Worm (Caenorhabditis elegans): ENCODE results near the gene C03B1.13.

DNA sequence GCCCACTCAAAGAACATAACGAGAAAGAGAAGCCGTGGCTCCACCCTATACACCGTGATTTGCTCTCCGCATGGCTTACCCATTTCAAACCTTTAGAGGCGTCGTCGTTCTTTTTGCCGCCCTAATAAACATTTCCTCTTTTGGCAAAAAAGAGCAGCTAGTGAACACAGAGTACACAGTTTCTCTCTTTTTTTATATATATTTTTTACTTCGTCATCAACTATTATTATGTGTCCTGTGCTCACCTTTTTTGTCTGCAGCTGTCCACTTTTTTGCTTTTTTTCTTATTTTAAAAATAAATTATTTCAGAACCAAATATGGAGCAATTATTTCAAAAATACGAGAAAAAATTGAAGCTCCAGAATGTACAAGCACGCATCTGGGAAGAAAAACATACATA is 31.9 kb upstream of the C03B1.13 start, which contains the start of gene C03B1.2:
- TF ChIP-seq egl-27 (tag; optimal IDR thresholded peaks at IDR 0.05), result no peak
- TF ChIP-seq nhr-28 (tag; optimal IDR thresholded peaks at IDR 0.05), result no peak
- TF ChIP-seq php-3 (GFP tag; IDR thresholded peaks at IDR 0.05), result no peak
- no peak for TF ChIP-seq jun-1 (tag; optimal IDR thresholded peaks at IDR 0.05)
- no peak for TF ChIP-seq lin-13 (GFP tag; optimal IDR thresholded peaks at IDR 0.05)
- no peak for TF ChIP-seq snpc-4 (tag; optimal IDR thresholded peaks at IDR 0.05)
- no peak for TF ChIP-seq ama-1 (optimal IDR thresholded peaks at IDR 0.05)
- TF ChIP-seq aly-2 (tag; optimal IDR thresholded peaks at IDR 0.05), result no peak
